Worm (Caenorhabditis elegans): ENCODE data around the gene exos-9.
A peak's percentile ranks its signal among the peaks of the same experiment; 100 is the strongest.

Gene exos-9

DNA sequence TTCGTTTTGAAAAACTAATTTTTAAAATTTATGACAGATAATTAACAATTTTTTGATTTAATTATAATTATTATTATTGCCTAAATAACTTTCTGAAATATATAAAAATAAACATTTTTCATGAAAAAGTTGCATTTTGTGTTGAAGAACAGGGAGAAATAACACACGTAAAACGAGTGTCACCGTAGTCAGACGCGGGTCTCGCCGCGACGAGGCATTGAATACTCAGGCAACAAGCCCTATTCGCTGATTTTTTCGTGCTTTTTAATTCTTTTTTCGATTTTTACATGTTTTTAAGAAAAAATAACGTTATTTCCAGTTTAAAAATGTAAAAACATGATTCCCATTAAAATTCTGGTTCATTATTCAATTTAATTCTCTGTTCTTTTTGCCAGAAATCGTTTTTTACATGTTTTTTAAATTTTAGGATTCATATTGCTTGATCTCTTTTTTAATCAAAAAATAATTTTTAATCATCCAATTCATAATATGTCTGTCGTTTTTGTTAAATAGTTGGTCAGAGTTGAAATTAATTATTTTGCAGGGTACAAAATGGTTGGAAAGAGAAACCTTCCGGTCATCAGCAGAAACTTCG, 10.1 kb upstream of the exos-9 start, which contains the start of gene rpl-6:
TSS of gene rpl-6 (plus strand) at position 545 of the 595 bp plus-strand sequence.
- no peak for TF ChIP-seq dmd-4 (tag; optimal IDR thresholded peaks at IDR 0.05)
- TF ChIP-seq nhr-25 (tag; optimal IDR thresholded peaks at IDR 0.05): peak; percentile 89
- peak; percentile 95 for TF ChIP-seq crh-2 (tag; optimal IDR thresholded peaks at IDR 0.05)
- TF ChIP-seq aly-2 (tag; optimal IDR thresholded peaks at IDR 0.05): no peak
- no peak for TF ChIP-seq nhr-11 (tag; optimal IDR thresholded peaks at IDR 0.05)
- peak; percentile 90 for TF ChIP-seq nhr-129 (tag; optimal IDR thresholded peaks at IDR 0.05)
- TF ChIP-seq Y55F3AM.14 (GFP tag; optimal IDR thresholded peaks at IDR 0.05): no peak
- peak; percentile 77 for TF ChIP-seq fos-1 (tag; optimal IDR thresholded peaks at IDR 0.05)
- peak; percentile 94 for TF ChIP-seq lin-11 (tag; optimal IDR thresholded peaks at IDR 0.05)
- TF ChIP-seq peb-1 (tag; optimal IDR thresholded peaks at IDR 0.05): no peak
- TF ChIP-seq sma-3 (GFP tag; optimal IDR thresholded peaks at IDR 0.05): peak; percentile 91
- TF ChIP-seq ztf-1 (GFP tag; conservative IDR thresholded peaks at IDR 0.05): no peak
- TF ChIP-seq egl-27 (tag; optimal IDR thresholded peaks at IDR 0.05): peak; percentile 76
- peak; percentile 77 for TF ChIP-seq F13H6.1 (tag; optimal IDR thresholded peaks at IDR 0.05)
- no peak for TF ChIP-seq nhr-12 (tag; optimal IDR thresholded peaks at IDR 0.05)
- TF ChIP-seq mbf-1 (tag; optimal IDR thresholded peaks at IDR 0.05): no peak
- TF ChIP-seq nhr-6 (tag; optimal IDR thresholded peaks at IDR 0.05): peak; percentile 58
- no peak for TF ChIP-seq ztf-11 (tag; optimal IDR thresholded peaks at IDR 0.05)
- TF ChIP-seq unc-62 (GFP tag; optimal IDR thresholded peaks at IDR 0.05): no peak
- no peak for TF ChIP-seq elt-3 (tag; optimal IDR thresholded peaks at IDR 0.05)
- peak in 1 of 2 experiments; percentile 68 for TF ChIP-seq mdl-1 (tag; optimal IDR thresholded peaks at IDR 0.05)
- peak; percentile 80 for TF ChIP-seq sem-4 (tag; optimal IDR thresholded peaks at IDR 0.05)
- TF ChIP-seq alr-1 (tag; optimal IDR thresholded peaks at IDR 0.05): no peak
- TF ChIP-seq elt-1 (tag; optimal IDR thresholded peaks at IDR 0.05): no peak
- peak; percentile 5 for TF ChIP-seq skn-1 (tag; optimal IDR thresholded peaks at IDR 0.05)
- TF ChIP-seq nhr-23 (tag; optimal IDR thresholded peaks at IDR 0.05): no peak
- peak; percentile 50 for TF ChIP-seq nhr-77 (tag; optimal IDR thresholded peaks at IDR 0.05)
- peak; percentile 85 for TF ChIP-seq ZK546.5 (tag; optimal IDR thresholded peaks at IDR 0.05)
- peak; percentile 28 for TF ChIP-seq R02D3.7 (tag; optimal IDR thresholded peaks at IDR 0.05)
- peak; percentile 25 for TF ChIP-seq ceh-82 (tag; optimal IDR thresholded peaks at IDR 0.05)
- TF ChIP-seq nhr-237 (tag; optimal IDR thresholded peaks at IDR 0.05): no peak
- peak; percentile 99 for TF ChIP-seq unc-55 (GFP tag; optimal IDR thresholded peaks at IDR 0.05)
- peak; percentile 72 for TF ChIP-seq blmp-1 (tag; optimal IDR thresholded peaks at IDR 0.05; ENCODE audit: insufficient read depth)
- peak; percentile 93 for TF ChIP-seq lin-13 (GFP tag; optimal IDR thresholded peaks at IDR 0.05)
- TF ChIP-seq ama-1 (optimal IDR thresholded peaks at IDR 0.05): peak; percentile 41
- peak; percentile 80 for TF ChIP-seq mab-5 (tag; optimal IDR thresholded peaks at IDR 0.05)
- peak; percentile 98 to 100 for TF ChIP-seq lsy-2 (tag; optimal IDR thresholded peaks at IDR 0.05)
- peak; percentile 70 for TF ChIP-seq zag-1 (tag; optimal IDR thresholded peaks at IDR 0.05)
- peak; percentile 88 for TF ChIP-seq nhr-21 (tag; optimal IDR thresholded peaks at IDR 0.05)
- no peak for TF ChIP-seq lin-39 (tag; optimal IDR thresholded peaks at IDR 0.05)
- TF ChIP-seq ztf-4 (tag; optimal IDR thresholded peaks at IDR 0.05): peak; percentile 73
- peak; percentile 89 for TF ChIP-seq gmeb-1 (tag; optimal IDR thresholded peaks at IDR 0.05)
- peak; percentile 47 for TF ChIP-seq snpc-4 (tag; optimal IDR thresholded peaks at IDR 0.05)
- peak; percentile 92 for TF ChIP-seq C34F6.9 (tag; optimal IDR thresholded peaks at IDR 0.05)
- peak; percentile 17 for TF ChIP-seq ceh-16 (tag; optimal IDR thresholded peaks at IDR 0.05)
- TF ChIP-seq nhr-10 (tag; optimal IDR thresholded peaks at IDR 0.05): no peak
- no peak for TF ChIP-seq unc-39 (tag; optimal IDR thresholded peaks at IDR 0.05)
- TF ChIP-seq sma-9 (GFP tag; optimal IDR thresholded peaks at IDR 0.05): peak; percentile 86
- no peak for TF ChIP-seq sma-9 (tag; optimal IDR thresholded peaks at IDR 0.05)

All from whole organism, L2 larva.